Worm (Caenorhabditis elegans) whole organism, L3 larva: ENCODE measurements around the gene srbc-48.
"Not testable (repeated sequence)": the region's sequence is repeated elsewhere in the genome, so short reads cannot be mapped to it uniquely, and the experiment has no call there.

ENCODE experiments used
- ceh-82 ChIP-seq: fragments of 150-350 bp; optimal IDR thresholded peaks from 2 replicates; lab custom pipeline; 2014; ENCODE audit warnings: missing biosample characterization, missing genetic modification characterization
- elt-1 ChIP-seq: fragments of 150-350 bp; optimal IDR thresholded peaks from 2 replicates; lab custom pipeline; 2014; ENCODE audit warnings: missing biosample characterization, missing genetic modification characterization
- elt-2 ChIP-seq: sonication (generic microtip); optimal IDR thresholded peaks from 2 replicates; lab custom pipeline; 2016; ENCODE audit warnings: missing genetic modification reagents, mild to moderate bottlenecking, missing genetic modification characterization, missing compliant biosample characterization
- fos-1 ChIP-seq: fragments of 150-350 bp; optimal IDR thresholded peaks from 2 replicates; lab custom pipeline; 2014; ENCODE audit warnings: missing biosample characterization, missing genetic modification characterization
- nhr-11 ChIP-seq: fragments of 150-350 bp; optimal IDR thresholded peaks from 2 replicates; lab custom pipeline; 2014; ENCODE audit warnings: missing biosample characterization, missing genetic modification characterization
- nhr-28 ChIP-seq: fragments of 150-350 bp; optimal IDR thresholded peaks from 2 replicates; lab custom pipeline; 2014; ENCODE audit warnings: missing biosample characterization, missing genetic modification characterization
- nhr-77 ChIP-seq: fragments of 150-350 bp; optimal IDR thresholded peaks from 2 replicates; lab custom pipeline; 2014; ENCODE audit warnings: missing biosample characterization, missing genetic modification characterization
- tbx-2 ChIP-seq: sonication (generic microtip); optimal IDR thresholded peaks from 2 replicates; lab custom pipeline; 2016; ENCODE audit warnings: mild to moderate bottlenecking, missing genetic modification characterization, missing compliant biosample characterization
- ztf-11 ChIP-seq: fragments of 150-350 bp; optimal IDR thresholded peaks from 2 replicates; lab custom pipeline; 2014; ENCODE audit warnings: missing biosample characterization, missing genetic modification characterization

DNA sequence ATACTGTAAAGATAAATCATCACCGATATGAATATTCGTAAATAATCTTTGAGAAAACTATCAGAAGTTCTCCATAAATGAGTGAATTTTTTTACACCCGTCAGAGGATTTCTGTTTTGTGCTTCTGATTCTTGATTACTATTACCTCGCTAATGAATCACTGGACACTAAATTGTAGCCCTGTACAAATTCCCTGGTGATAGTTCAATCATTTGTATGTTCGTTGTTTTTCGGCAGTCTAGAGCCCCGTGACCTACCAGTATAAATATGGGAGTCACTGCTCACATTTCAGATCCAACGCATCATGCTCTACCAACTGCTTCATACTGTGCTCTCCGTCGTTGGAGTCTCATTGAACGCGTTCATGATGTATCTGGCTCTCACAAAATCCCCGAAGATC, 17.0 kb upstream of the srbc-48 start, which contains the start of gene srd-27:
- TF ChIP-seq tbx-2, ztf-11, ceh-82, elt-2, nhr-11, elt-1, nhr-28, nhr-77, fos-1 (tag; lab: Kevin White, UChicago): not testable (repeated sequence)
